Worm (Caenorhabditis elegans) whole organism, L1 larva: ENCODE results near the gene C37C3.11.

ENCODE experiments used
- ceh-63 ChIP-seq: fragments of 200-800 bp; sonication (Bioruptor generic); optimal IDR thresholded peaks from 2 replicates; lab custom pipeline; 2018; ENCODE audit warnings: mild to moderate bottlenecking, missing genetic modification characterization, missing compliant biosample characterization
- dpl-1 ChIP-seq, 3 experiments: fragments of 150-350 bp in 2 of 3; sonication (generic microtip) in 1 of 3; optimal IDR thresholded peaks; 2 replicates each; lab custom pipeline; 2014 to 2017; ENCODE audit warnings: missing biosample characterization in 3 of 3, missing genetic modification characterization in 3 of 3, missing genetic modification reagents in 3 of 3
- dsc-1 ChIP-seq: sonication (generic microtip); optimal IDR thresholded peaks from 2 replicates; lab custom pipeline; 2016; ENCODE audit warnings: mild to moderate bottlenecking, missing genetic modification characterization, missing compliant biosample characterization
- lin-39 ChIP-seq: fragments of 150-350 bp; optimal IDR thresholded peaks from 2 replicates; lab custom pipeline; 2014; ENCODE audit warnings: missing biosample characterization, missing genetic modification reagents, missing genetic modification characterization
- lsy-2 ChIP-seq, 2 experiments: fragments of 150-350 bp; optimal IDR thresholded peaks; 2 replicates each; lab custom pipeline; 2014; ENCODE audit warnings: missing biosample characterization in 2 of 2, missing genetic modification characterization in 2 of 2
- nhr-237 ChIP-seq: fragments of 150-350 bp; optimal IDR thresholded peaks from 2 replicates; lab custom pipeline; 2014; ENCODE audit warnings: missing biosample characterization, missing genetic modification characterization
- nhr-76 ChIP-seq: sonication (generic microtip); optimal IDR thresholded peaks from 2 replicates; lab custom pipeline; 2017; ENCODE audit warnings: missing biosample characterization, missing genetic modification characterization
- unc-62 ChIP-seq: fragments of 150-350 bp; optimal IDR thresholded peaks from 2 replicates; lab custom pipeline; 2014; ENCODE audit warnings: missing biosample characterization, missing genetic modification reagents, missing genetic modification characterization

DNA sequence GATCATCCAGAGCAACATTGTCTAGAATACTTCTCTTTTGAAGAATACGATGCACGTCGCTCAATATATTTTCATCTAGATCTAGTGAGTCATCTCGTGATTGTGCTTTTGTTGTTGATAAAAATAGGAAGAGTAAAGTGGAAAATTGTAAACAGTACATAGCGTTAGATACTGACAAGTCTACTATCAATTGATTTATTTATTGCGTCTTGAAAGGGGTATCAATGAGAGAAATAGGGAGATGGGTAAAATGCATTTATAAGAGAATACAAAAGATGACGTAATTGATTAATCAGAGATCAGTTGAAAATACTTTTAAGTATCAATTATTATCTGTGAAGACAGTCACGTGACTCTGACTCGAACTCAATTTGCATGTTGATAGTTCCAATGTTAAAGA, 27.7 kb downstream of the C37C3.11 start, which contains the start of gene txt-5:
- TF ChIP-seq dpl-1 (GFP tag; optimal IDR thresholded peaks at IDR 0.05; lab: Kevin White, UChicago), result no peak
- TF ChIP-seq lin-39 (tag; lab: Kevin White, UChicago), result no peak
- TF ChIP-seq ceh-63 (GFP tag; lab: Kevin White, UChicago), result no peak
- TF ChIP-seq unc-62 (GFP tag; lab: Kevin White, UChicago), result no peak
- no peak for TF ChIP-seq nhr-76 (tag; lab: Kevin White, UChicago)
- TF ChIP-seq dsc-1, result no peak
- no peak for TF ChIP-seq nhr-237 (tag; lab: Kevin White, UChicago)
- peak in 1 of 2 experiments; percentile 22 for TF ChIP-seq lsy-2 (tag; optimal IDR thresholded peaks at IDR 0.05; lab: Kevin White, UChicago)
